Worm (Caenorhabditis elegans) whole organism, L1 larva: ENCODE data around the gene srh-60.

ENCODE experiments used
- C04F5.9 ChIP-seq: sonication (generic microtip); optimal IDR thresholded peaks from 2 replicates; lab custom pipeline; 2016; ENCODE audit warnings: missing genetic modification characterization, missing compliant biosample characterization
- C34B4.2 ChIP-seq: sonication (generic microtip); optimal IDR thresholded peaks from 2 replicates; lab custom pipeline; 2017; ENCODE audit warnings: mild to moderate bottlenecking, missing genetic modification characterization, missing compliant biosample characterization
- Y116A8C.19 ChIP-seq: sonication (generic microtip); optimal IDR thresholded peaks from 2 replicates; lab custom pipeline; 2016; ENCODE audit warnings: missing compliant biosample characterization, missing genetic modification characterization, borderline replicate concordance
- aha-1 ChIP-seq: fragments of 150-350 bp; optimal IDR thresholded peaks from 2 replicates; lab custom pipeline; 2014; ENCODE audit warnings: missing biosample characterization, missing genetic modification characterization
- alr-1 ChIP-seq: fragments of 200-800 bp; sonication (Bioruptor generic); optimal IDR thresholded peaks from 2 replicates; lab custom pipeline; 2018; ENCODE audit warnings: borderline replicate concordance, mild to moderate bottlenecking, missing genetic modification characterization, missing compliant biosample characterization
- aly-2 ChIP-seq: fragments of 150-350 bp; optimal IDR thresholded peaks from 2 replicates; lab custom pipeline; 2014; ENCODE audit warnings: missing biosample characterization, missing genetic modification characterization
- blmp-1 ChIP-seq: fragments of 150-350 bp; optimal IDR thresholded peaks from 2 replicates; lab custom pipeline; 2014; ENCODE audit warnings: missing biosample characterization, missing genetic modification characterization
- ceh-90 ChIP-seq: sonication (generic microtip); optimal IDR thresholded peaks from 2 replicates; lab custom pipeline; 2016; ENCODE audit warnings: missing genetic modification characterization, missing compliant biosample characterization
- ces-1 ChIP-seq: fragments of 150-350 bp; optimal IDR thresholded peaks from 2 replicates; lab custom pipeline; 2014; ENCODE audit warnings: missing biosample characterization, missing genetic modification reagents, missing genetic modification characterization
- dpl-1 ChIP-seq, 3 experiments: fragments of 150-350 bp in 2 of 3; sonication (generic microtip) in 1 of 3; optimal IDR thresholded peaks; 2 replicates each; lab custom pipeline; 2014 to 2017; ENCODE audit warnings: missing biosample characterization in 3 of 3, missing genetic modification characterization in 3 of 3, missing genetic modification reagents in 3 of 3
- dsc-1 ChIP-seq: sonication (generic microtip); optimal IDR thresholded peaks from 2 replicates; lab custom pipeline; 2016; ENCODE audit warnings: mild to moderate bottlenecking, missing genetic modification characterization, missing compliant biosample characterization
- efl-1 ChIP-seq, 4 experiments: fragments of 150-350 bp; optimal IDR thresholded peaks in 3 of 4; peaks in 1 of 4; 1 replicate in 1 of 4; 2 replicates in 3 of 4; lab custom pipeline; 2014; ENCODE audit warnings: missing biosample characterization in 2 of 4, missing genetic modification characterization in 2 of 4, missing genetic modification reagents in 2 of 4
- efl-3 ChIP-seq: fragments of 200-800 bp; sonication (Bioruptor generic); optimal IDR thresholded peaks from 2 replicates; lab custom pipeline; 2018; ENCODE audit warnings: mild to moderate bottlenecking, missing genetic modification characterization, missing compliant biosample characterization
- egl-27 ChIP-seq, 2 experiments: fragments of 150-350 bp in 1 of 2; sonication (generic microtip); optimal IDR thresholded peaks; 3 replicates each; lab custom pipeline; 2017 to 2018; ENCODE audit warnings: missing biosample characterization in 2 of 2, missing genetic modification characterization in 2 of 2, missing genetic modification reagents in 2 of 2
- ets-5 ChIP-seq: fragments of 200-800 bp; sonication (Bioruptor generic); IDR thresholded peaks from 2 replicates; pipeline ENCODE4 v1.3.6; 2022; ENCODE audit warnings: missing genetic modification characterization, missing compliant biosample characterization
- fkh-10 ChIP-seq: sonication (generic microtip); optimal IDR thresholded peaks from 2 replicates; lab custom pipeline; 2017; ENCODE audit warnings: missing biosample characterization, missing genetic modification reagents, missing genetic modification characterization
- hlh-17 ChIP-seq: fragments of 200-800 bp; sonication (Bioruptor generic); optimal IDR thresholded peaks from 2 replicates; lab custom pipeline; 2018; ENCODE audit warnings: missing genetic modification characterization, mild to moderate bottlenecking, missing compliant biosample characterization, moderate library complexity, borderline replicate concordance
- hlh-4 ChIP-seq: sonication (generic microtip); optimal IDR thresholded peaks from 2 replicates; lab custom pipeline; 2016; ENCODE audit warnings: mild to moderate bottlenecking, missing genetic modification characterization, missing compliant biosample characterization
- lin-13 ChIP-seq: fragments of 150-350 bp; optimal IDR thresholded peaks from 2 replicates; lab custom pipeline; 2014; ENCODE audit warnings: missing biosample characterization, missing genetic modification reagents, missing genetic modification characterization
- lin-14 ChIP-seq: fragments of 200-800 bp; sonication (Bioruptor generic); optimal IDR thresholded peaks from 2 replicates; lab custom pipeline; 2018; ENCODE audit warnings: mild to moderate bottlenecking, missing genetic modification characterization, moderate library complexity, missing compliant biosample characterization
- lin-15B ChIP-seq: fragments of 150-350 bp; sonication (generic microtip); optimal IDR thresholded peaks from 3 replicates; lab custom pipeline; 2014; ENCODE audit warnings: missing biosample characterization, missing genetic modification characterization
- lin-39 ChIP-seq: fragments of 150-350 bp; optimal IDR thresholded peaks from 2 replicates; lab custom pipeline; 2014; ENCODE audit warnings: missing biosample characterization, missing genetic modification reagents, missing genetic modification characterization
- lir-3 ChIP-seq: sonication (generic microtip); optimal IDR thresholded peaks from 2 replicates; lab custom pipeline; 2016; ENCODE audit warnings: mild to moderate bottlenecking, missing genetic modification characterization, moderate library complexity, missing compliant biosample characterization; ENCODE audit not compliant: poor library complexity
- mdl-1 ChIP-seq, 2 experiments: fragments of 150-350 bp; optimal IDR thresholded peaks; 2 replicates each; lab custom pipeline; 2014 to 2017; ENCODE audit warnings: missing biosample characterization in 2 of 2, missing genetic modification characterization in 2 of 2, inconsistent platforms in 1 of 2
- nhr-12 ChIP-seq: sonication (generic microtip); optimal IDR thresholded peaks from 2 replicates; lab custom pipeline; 2017; ENCODE audit warnings: missing biosample characterization, missing genetic modification characterization
- nhr-19 ChIP-seq: fragments of 200-800 bp; sonication (Bioruptor generic); conservative IDR thresholded peaks from 2 replicates; pipeline ENCODE4 v1.3.6; 2022; ENCODE audit warnings: missing genetic modification characterization, missing compliant biosample characterization
- nhr-20 ChIP-seq: sonication (generic microtip); optimal IDR thresholded peaks from 2 replicates; lab custom pipeline; 2016; ENCODE audit warnings: mild to moderate bottlenecking, missing genetic modification characterization, missing compliant biosample characterization
- nhr-47 ChIP-seq: sonication (generic microtip); optimal IDR thresholded peaks from 2 replicates; lab custom pipeline; 2016; ENCODE audit warnings: mild to moderate bottlenecking, missing genetic modification characterization, moderate library complexity, missing compliant biosample characterization
- nhr-77 ChIP-seq: fragments of 150-350 bp; optimal IDR thresholded peaks from 2 replicates; lab custom pipeline; 2014; ENCODE audit warnings: missing biosample characterization, missing genetic modification characterization
- nhr-84 ChIP-seq: sonication (generic microtip); optimal IDR thresholded peaks from 2 replicates; lab custom pipeline; 2017; ENCODE audit warnings: missing biosample characterization, missing genetic modification characterization
- nhr-90 ChIP-seq: sonication (generic microtip); optimal IDR thresholded peaks from 2 replicates; lab custom pipeline; 2016; ENCODE audit warnings: mild to moderate bottlenecking, missing genetic modification characterization, missing compliant biosample characterization; ENCODE audit not compliant: poor library complexity
- pag-3 ChIP-seq: sonication (generic microtip); optimal IDR thresholded peaks from 2 replicates; lab custom pipeline; 2017; ENCODE audit warnings: missing genetic modification characterization, mild to moderate bottlenecking, missing compliant biosample characterization, antibody characterized with exemption, borderline replicate concordance; ENCODE audit not compliant: insufficient read depth
- pax-3 ChIP-seq: fragments of 200-800 bp; sonication (Bioruptor generic); optimal IDR thresholded peaks from 2 replicates; lab custom pipeline; 2018; ENCODE audit warnings: mild to moderate bottlenecking, missing genetic modification characterization, moderate library complexity, missing compliant biosample characterization
- pqm-1 ChIP-seq: sonication (generic microtip); optimal IDR thresholded peaks from 3 replicates; lab custom pipeline; 2017; ENCODE audit warnings: missing biosample characterization, missing genetic modification characterization
- rnt-1 ChIP-seq: sonication (generic microtip); optimal IDR thresholded peaks from 2 replicates; lab custom pipeline; 2016; ENCODE audit warnings: mild to moderate bottlenecking, missing genetic modification characterization, moderate library complexity, missing compliant biosample characterization
- skn-1 ChIP-seq: fragments of 150-350 bp; optimal IDR thresholded peaks from 2 replicates; lab custom pipeline; 2014; ENCODE audit warnings: missing biosample characterization, missing genetic modification characterization
- snu-23 ChIP-seq: sonication (generic microtip); optimal IDR thresholded peaks from 2 replicates; lab custom pipeline; 2016; ENCODE audit warnings: missing genetic modification characterization, missing compliant biosample characterization
- sptf-1 ChIP-seq: fragments of 150-350 bp; optimal IDR thresholded peaks from 2 replicates; lab custom pipeline; 2014; ENCODE audit warnings: missing biosample characterization, missing genetic modification characterization
- sup-37 ChIP-seq: fragments of 200-800 bp; sonication (Bioruptor generic); optimal IDR thresholded peaks from 2 replicates; lab custom pipeline; 2018; ENCODE audit warnings: mild to moderate bottlenecking, missing genetic modification characterization, missing compliant biosample characterization
- swsn-7 ChIP-seq: sonication (generic microtip); optimal IDR thresholded peaks from 2 replicates; lab custom pipeline; 2016; ENCODE audit warnings: missing genetic modification characterization, missing compliant biosample characterization
- tbx-2 ChIP-seq: sonication (generic microtip); optimal IDR thresholded peaks from 2 replicates; lab custom pipeline; 2016; ENCODE audit warnings: missing genetic modification characterization, missing compliant biosample characterization
- tlp-1 ChIP-seq: fragments of 150-350 bp; optimal IDR thresholded peaks from 2 replicates; lab custom pipeline; 2014; ENCODE audit warnings: missing biosample characterization, missing genetic modification characterization
- unc-130 ChIP-seq: fragments of 150-350 bp; optimal IDR thresholded peaks from 2 replicates; lab custom pipeline; 2017; ENCODE audit warnings: missing biosample characterization, missing genetic modification characterization, inconsistent platforms
- unc-30 ChIP-seq: sonication (generic microtip); optimal IDR thresholded peaks from 2 replicates; lab custom pipeline; 2017; ENCODE audit warnings: missing biosample characterization, missing genetic modification characterization
- unc-62 ChIP-seq: fragments of 150-350 bp; optimal IDR thresholded peaks from 2 replicates; lab custom pipeline; 2014; ENCODE audit warnings: missing biosample characterization, missing genetic modification reagents, missing genetic modification characterization
- xbp-1 ChIP-seq: sonication (generic microtip); optimal IDR thresholded peaks from 2 replicates; lab custom pipeline; 2016; ENCODE audit warnings: missing genetic modification characterization, missing compliant biosample characterization
- zip-4 ChIP-seq: fragments of 200-800 bp; sonication (Bioruptor generic); optimal IDR thresholded peaks from 2 replicates; lab custom pipeline; 2018; ENCODE audit warnings: mild to moderate bottlenecking, missing genetic modification characterization, moderate library complexity, missing compliant biosample characterization
- ztf-4 ChIP-seq: fragments of 150-350 bp; optimal IDR thresholded peaks from 2 replicates; lab custom pipeline; 2014; ENCODE audit warnings: missing biosample characterization, missing genetic modification characterization

srh-60 gene

DNA sequence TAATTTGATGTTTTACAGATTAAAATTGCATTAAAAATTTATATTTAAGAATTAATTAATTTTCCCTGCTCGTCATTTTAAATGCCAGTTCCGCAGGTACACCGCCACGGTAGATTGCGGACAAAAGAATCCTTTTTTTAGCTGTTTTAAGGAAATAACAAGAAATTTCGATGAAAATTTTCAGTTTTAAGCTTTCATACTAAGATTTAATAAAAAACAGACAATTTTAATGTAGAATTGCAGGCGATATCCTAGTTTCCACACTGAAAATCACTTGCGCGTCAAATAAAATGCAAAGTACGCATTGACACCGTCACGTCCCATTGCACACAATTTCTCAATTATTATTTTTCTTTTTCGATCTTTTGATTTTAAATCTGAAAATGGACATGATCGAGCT is 30.0 kb upstream of the srh-60 start, which contains the start of gene dnc-3 (continued):
- TF ChIP-seq nhr-84 (tag; lab: Kevin White, UChicago) (no peak), sup-37 (GFP tag; lab: Kevin White, UChicago) (peak; percentile 52), rnt-1 (tag; lab: Kevin White, UChicago) (no peak), nhr-47 (tag; lab: Kevin White, UChicago) (peak; percentile 87), nhr-19 (GFP tag; lab: Robert Waterston, UW) (peak; percentile 61), dpl-1 (GFP tag; optimal IDR thresholded peaks at IDR 0.05; lab: Kevin White, UChicago) (peak; percentile 52 to 56 (median 56)), ztf-4 (tag; lab: Kevin White, UChicago) (no peak), nhr-77 (tag; lab: Kevin White, UChicago) (peak; percentile 24), egl-27 (tag; optimal IDR thresholded peaks at IDR 0.05; lab: Kevin White, UChicago) (no peak), swsn-7 (tag; lab: Kevin White, UChicago) (peak; percentile 81), ets-5 (no peak), alr-1 (tag; lab: Kevin White, UChicago) (no peak), fkh-10 (GFP tag; lab: Kevin White, UChicago) (no peak), efl-1 (optimal IDR thresholded peaks at IDR 0.05; lab: Kevin White, UChicago) (peak; percentile 44 to 70), efl-1 (GFP tag; optimal IDR thresholded peaks at IDR 0.05 in 1 of 2; lab: Kevin White, UChicago) (peak; percentile 52 to 96), sptf-1 (no peak), tbx-2 (tag; lab: Kevin White, UChicago) (peak; percentile 82), blmp-1 (tag; lab: Kevin White, UChicago) (peak; percentile 20), lin-13 (GFP tag; lab: Kevin White, UChicago) (peak; percentile 29), lin-15B (tag; lab: Kevin White, UChicago) (peak; percentile 28), skn-1 (tag; lab: Kevin White, UChicago) (no peak), C04F5.9 (peak; percentile 77), nhr-90 (tag; lab: Kevin White, UChicago) (peak; percentile 73), C34B4.2 (tag; lab: Kevin White, UChicago) (no peak), zip-4 (GFP tag; lab: Kevin White, UChicago) (peak; percentile 69), xbp-1 (tag; lab: Kevin White, UChicago) (peak; percentile 84), Y116A8C.19 (no peak), hlh-17 (no peak), tlp-1 (tag; lab: Kevin White, UChicago) (no peak), dsc-1 (tag; lab: Kevin White, UChicago) (peak; percentile 91), unc-30 (tag; lab: Kevin White, UChicago) (no peak)

DNA sequence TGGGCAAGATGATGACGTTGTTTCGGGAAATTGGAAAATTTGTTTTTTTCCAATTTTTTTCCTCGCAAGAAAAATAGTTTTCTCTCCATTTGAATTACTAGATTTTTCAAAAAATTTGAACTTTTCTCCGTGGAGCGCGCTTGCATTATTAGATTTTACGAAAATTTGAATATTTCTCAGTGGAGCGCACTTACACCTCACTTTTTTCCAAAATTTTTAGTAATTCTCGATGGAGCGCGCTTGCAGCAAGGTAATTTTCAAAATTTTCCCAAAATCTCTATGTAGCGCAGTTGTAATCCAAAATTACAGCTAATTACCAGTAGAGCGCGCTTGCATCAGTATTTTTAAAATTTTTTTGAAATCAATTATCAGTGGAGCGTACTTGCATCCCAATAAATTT is 28.8 kb upstream of the srh-60 start:
- TF ChIP-seq pag-3 (no peak), nhr-84 (tag; lab: Kevin White, UChicago) (no peak), lin-14 (no peak), efl-1 (optimal IDR thresholded peaks at IDR 0.05; lab: Kevin White, UChicago) (no peak), efl-1 (GFP tag; optimal IDR thresholded peaks at IDR 0.05 in 1 of 2; lab: Kevin White, UChicago) (peak in 1 of 2 experiments; percentile 64)
- TF ChIP-seq, all 84 proteins: peak for 1

DNA sequence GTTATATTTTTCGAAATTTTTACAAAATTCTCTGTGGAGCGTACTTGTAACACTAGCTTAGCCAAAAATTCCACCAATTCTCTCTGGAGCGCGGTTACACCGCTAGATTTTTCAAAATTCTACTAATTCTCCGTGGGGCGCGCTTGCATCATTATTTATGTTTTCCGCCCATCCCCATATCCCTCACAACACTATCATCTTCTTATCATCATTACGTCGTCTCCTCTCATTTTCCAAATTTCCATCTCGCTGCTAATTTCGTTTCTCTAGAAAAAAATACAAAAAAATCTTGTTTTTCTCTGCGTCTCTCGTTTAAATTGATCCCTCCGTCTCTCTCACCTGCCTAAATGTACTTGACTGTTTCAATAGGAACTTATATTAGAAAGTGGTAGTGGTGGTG is 28.2 kb upstream of the srh-60 start:
- TF ChIP-seq pqm-1 = no peak
- TF ChIP-seq lir-3 (tag; lab: Kevin White, UChicago) = no peak
- no peak for TF ChIP-seq zip-4 (GFP tag; lab: Kevin White, UChicago)
- no peak for TF ChIP-seq efl-3 (GFP tag; lab: Kevin White, UChicago)
- no peak for TF ChIP-seq pax-3 (tag; lab: Kevin White, UChicago)
- no peak for TF ChIP-seq mdl-1 (tag; optimal IDR thresholded peaks at IDR 0.05; lab: Kevin White, UChicago)
- TF ChIP-seq xbp-1 (tag; lab: Kevin White, UChicago) = no peak
- no peak for TF ChIP-seq hlh-17
- peak; percentile 20 for TF ChIP-seq lin-14
- TF ChIP-seq aly-2 (tag; lab: Kevin White, UChicago) = no peak
- TF ChIP-seq snu-23 (GFP tag; lab: Kevin White, UChicago) = peak; percentile 29
- peak; percentile 55 for TF ChIP-seq nhr-20 (tag; lab: Kevin White, UChicago)
- no peak for TF ChIP-seq swsn-7 (tag; lab: Kevin White, UChicago)
- no peak for TF ChIP-seq ces-1 (GFP tag; lab: Kevin White, UChicago)
- no peak for TF ChIP-seq unc-130 (tag; lab: Kevin White, UChicago)
- TF ChIP-seq ceh-90 (tag; lab: Kevin White, UChicago) = no peak
- no peak for TF ChIP-seq unc-62
- TF ChIP-seq hlh-4 (tag; lab: Kevin White, UChicago) = no peak
- no peak for TF ChIP-seq nhr-12 (tag; lab: Kevin White, UChicago)
- no peak for TF ChIP-seq lin-39 (tag; lab: Kevin White, UChicago)
- TF ChIP-seq aha-1 (tag; lab: Kevin White, UChicago) = no peak
- TF ChIP-seq ztf-4 (tag; lab: Kevin White, UChicago) = no peak
